Fruit fly (Drosophila melanogaster): ENCODE data around the gene CG6660.

The CG6660 gene

dm6 chr3R:22923052-22923451, at the start of gene CG6660:
Gene CG6660, plus strand, starts transcription at chr3R:22923352.
- TF ChIP-seq pan (optimal IDR thresholded peaks at IDR 0.05): no peak
- no peak for TF ChIP-seq CG8478 (optimal IDR thresholded peaks at IDR 0.05)
- no peak for TF ChIP-seq psq (optimal IDR thresholded peaks at IDR 0.05)
- no peak for TF ChIP-seq Dll (optimal IDR thresholded peaks at IDR 0.05)
- no peak for TF ChIP-seq EcR (GFP tag; optimal IDR thresholded peaks at IDR 0.05)
- TF ChIP-seq usp (GFP tag; optimal IDR thresholded peaks at IDR 0.05): no peak

DNA sequence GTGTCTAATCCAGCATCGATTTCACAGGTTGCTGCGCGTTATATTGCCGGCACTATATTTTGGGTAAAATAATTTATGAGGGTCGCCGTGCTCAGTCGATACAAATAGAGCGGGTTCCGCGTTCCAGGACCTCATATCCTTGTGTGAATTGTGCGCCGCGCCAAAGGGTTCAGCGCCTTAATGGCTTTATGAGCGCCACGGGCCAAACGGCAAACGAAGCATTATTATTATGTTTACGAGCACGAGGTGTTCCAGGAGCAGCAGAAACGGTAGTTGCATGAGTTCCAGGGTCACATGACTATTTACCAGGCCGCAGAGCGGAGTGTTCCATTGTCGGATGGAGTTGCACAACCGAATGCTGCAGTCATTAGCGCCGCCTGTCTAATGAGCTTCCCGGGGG, 45.5 kb upstream of the CG6660 start:
- TF ChIP-seq pan (optimal IDR thresholded peaks at IDR 0.05) (no peak), Dll (optimal IDR thresholded peaks at IDR 0.05) (no peak), psq (optimal IDR thresholded peaks at IDR 0.05) (no peak), CG8478 (optimal IDR thresholded peaks at IDR 0.05) (no peak), EcR (GFP tag; optimal IDR thresholded peaks at IDR 0.05) (no peak)

DNA sequence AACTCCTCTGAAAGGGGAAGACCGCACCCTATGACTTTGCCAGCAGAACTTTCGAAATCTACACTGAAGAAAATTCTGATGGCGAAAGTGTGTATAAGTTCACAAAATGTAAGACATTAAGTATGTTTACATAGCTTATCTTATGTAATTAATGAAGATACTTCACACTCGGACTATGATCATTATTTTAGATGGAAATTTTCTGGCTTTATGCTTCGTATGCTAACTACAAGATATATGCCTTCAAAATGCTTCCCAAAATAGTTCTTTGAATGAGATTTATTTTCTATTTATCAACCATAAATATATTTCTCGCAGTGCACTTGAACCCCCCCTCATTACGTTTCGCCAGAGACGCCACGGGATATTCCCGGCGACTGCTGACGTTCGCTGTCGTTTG, 44.7 kb upstream of the CG6660 start:
- no peak for TF ChIP-seq Dll (optimal IDR thresholded peaks at IDR 0.05)
- no peak for TF ChIP-seq pan (optimal IDR thresholded peaks at IDR 0.05)
- no peak for TF ChIP-seq psq (optimal IDR thresholded peaks at IDR 0.05)
- no peak for TF ChIP-seq EcR (GFP tag; optimal IDR thresholded peaks at IDR 0.05)
- no peak for TF ChIP-seq usp (GFP tag; optimal IDR thresholded peaks at IDR 0.05)
- no peak for TF ChIP-seq CG8478 (optimal IDR thresholded peaks at IDR 0.05)

dm6 chr3R:22886832-22887231, 36.3 kb upstream of the CG6660 start:
- no peak for TF ChIP-seq EcR (GFP tag; optimal IDR thresholded peaks at IDR 0.05)
- no peak for TF ChIP-seq Dll (optimal IDR thresholded peaks at IDR 0.05)
- no peak for TF ChIP-seq psq (optimal IDR thresholded peaks at IDR 0.05)
- no peak for TF ChIP-seq usp (GFP tag; optimal IDR thresholded peaks at IDR 0.05)
- no peak for TF ChIP-seq pan (optimal IDR thresholded peaks at IDR 0.05)
- TF ChIP-seq CG8478 (optimal IDR thresholded peaks at IDR 0.05): no peak

DNA sequence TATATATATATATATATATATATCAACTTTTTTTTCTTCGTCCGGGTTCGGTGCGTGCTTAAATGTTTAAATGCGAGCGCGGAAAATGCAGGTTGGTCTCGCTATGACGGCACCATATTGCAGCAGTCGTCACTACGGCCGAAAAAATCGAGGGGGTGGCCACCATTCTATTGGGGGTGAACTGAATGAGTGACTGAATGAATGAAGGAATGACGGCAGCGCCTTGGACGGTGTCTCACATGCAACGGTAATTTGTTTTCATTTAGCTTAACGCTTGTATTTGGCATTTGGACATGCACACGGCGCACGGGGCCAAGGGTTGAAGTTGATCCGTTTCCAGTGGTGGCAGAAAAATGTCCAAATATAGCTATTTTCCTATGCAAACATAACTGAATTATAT, 33.9 kb upstream of the CG6660 start:
- TF ChIP-seq usp (GFP tag; optimal IDR thresholded peaks at IDR 0.05) (no peak), psq (optimal IDR thresholded peaks at IDR 0.05) (no peak)

- no peak for TF ChIP-seq EcR (GFP tag; optimal IDR thresholded peaks at IDR 0.05)
- no peak for TF ChIP-seq usp (GFP tag; optimal IDR thresholded peaks at IDR 0.05)
- TF ChIP-seq Dll (optimal IDR thresholded peaks at IDR 0.05): no peak
- TF ChIP-seq CG8478 (optimal IDR thresholded peaks at IDR 0.05): no peak
- TF ChIP-seq psq (optimal IDR thresholded peaks at IDR 0.05): no peak
Observed at dm6 chr3R:22891707-22892106, 31.4 kb upstream of the CG6660 start.

DNA sequence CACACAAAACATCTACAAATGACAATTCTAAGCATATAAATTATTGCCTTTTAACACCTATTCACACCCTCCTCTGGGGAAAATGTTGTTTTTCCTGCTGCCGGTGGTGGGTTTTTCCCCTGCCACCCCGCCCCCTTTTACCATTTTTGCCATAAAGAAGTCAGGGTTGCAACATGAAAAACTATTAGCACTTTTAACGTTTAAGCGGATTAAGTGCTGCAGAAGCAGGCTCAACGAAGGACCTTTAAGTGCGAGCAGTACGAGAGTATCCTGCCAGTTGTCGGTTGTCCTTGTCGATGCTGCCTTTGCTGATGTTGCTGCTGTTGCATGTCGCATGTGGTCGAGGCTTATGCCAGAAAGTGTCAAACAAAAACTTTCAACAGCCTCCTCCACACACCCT, 27.8 kb upstream of the CG6660 start:
- TF ChIP-seq psq (optimal IDR thresholded peaks at IDR 0.05): no peak

DNA sequence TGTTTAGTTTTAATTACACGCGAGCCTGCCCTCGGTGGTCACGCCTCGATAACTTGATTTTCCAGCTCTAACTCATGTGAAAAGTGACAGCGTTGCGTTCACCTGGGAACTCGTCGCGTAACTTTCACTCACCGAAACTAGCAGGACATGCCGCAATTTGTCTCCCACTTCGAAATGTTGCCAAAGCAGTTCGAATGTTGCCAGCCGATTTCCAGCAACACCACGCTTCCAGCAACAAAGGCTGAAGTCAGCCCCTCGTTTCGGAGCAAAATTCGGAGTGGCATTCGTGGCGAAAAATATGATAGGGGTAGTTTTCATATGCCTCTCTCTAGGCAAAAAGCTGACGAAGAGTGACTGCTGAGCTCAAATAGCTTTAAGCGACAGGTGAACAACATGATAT, 24.8 kb upstream of the CG6660 start:
- TF ChIP-seq pan (optimal IDR thresholded peaks at IDR 0.05) (no peak), Dll (optimal IDR thresholded peaks at IDR 0.05) (no peak), EcR (GFP tag; optimal IDR thresholded peaks at IDR 0.05) (no peak), usp (GFP tag; optimal IDR thresholded peaks at IDR 0.05) (no peak), CG8478 (optimal IDR thresholded peaks at IDR 0.05) (no peak), psq (optimal IDR thresholded peaks at IDR 0.05) (no peak)

DNA sequence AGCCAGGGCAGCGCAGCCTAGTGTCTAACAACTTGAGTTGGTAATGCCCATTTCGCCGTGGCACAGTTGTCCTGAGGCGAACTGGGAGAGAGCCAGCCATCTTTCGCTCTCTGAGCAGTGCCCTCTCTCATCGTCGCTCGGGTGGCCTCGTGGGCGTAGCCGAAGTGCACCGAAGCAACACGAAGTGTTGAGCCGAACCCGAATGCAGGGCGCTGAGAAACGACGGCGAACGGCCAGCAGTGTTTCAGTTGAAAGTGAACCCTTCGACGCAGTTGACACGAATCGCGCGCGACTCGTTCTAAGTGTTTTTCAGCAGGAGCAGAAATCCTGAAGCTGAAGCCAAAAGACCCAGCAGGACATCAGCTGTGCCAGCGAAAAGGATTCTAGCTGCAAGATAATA, 24.1 kb upstream of the CG6660 start, which contains the start of gene klg:
klg (plus strand) TSS at position 244 of the 400 bp plus-strand sequence.
- TF ChIP-seq EcR (GFP tag; optimal IDR thresholded peaks at IDR 0.05): no peak
- no peak for TF ChIP-seq psq (optimal IDR thresholded peaks at IDR 0.05)
- TF ChIP-seq usp (GFP tag; optimal IDR thresholded peaks at IDR 0.05): no peak
- TF ChIP-seq Dll (optimal IDR thresholded peaks at IDR 0.05): peak; percentile 1

DNA sequence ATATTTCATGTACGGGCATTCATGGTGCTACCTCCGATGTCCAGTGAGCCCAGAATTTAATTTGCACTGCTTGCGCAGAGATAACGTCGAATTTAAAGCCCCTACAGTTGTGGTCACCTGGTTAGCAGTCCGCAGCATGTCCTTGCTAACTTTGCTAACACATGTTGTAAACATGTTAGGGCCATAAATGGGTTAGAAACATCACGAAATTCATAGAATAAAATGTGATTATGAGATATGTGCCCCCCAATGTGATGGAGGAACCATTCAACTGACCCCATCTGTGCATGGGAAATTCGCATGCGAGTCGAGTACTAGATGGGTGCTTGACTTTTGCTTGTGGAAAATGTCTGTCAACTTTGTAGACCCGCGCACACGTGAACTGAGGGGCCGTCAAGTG, 12.1 kb upstream of the CG6660 start:
- TF ChIP-seq pan (optimal IDR thresholded peaks at IDR 0.05): no peak
- no peak for TF ChIP-seq psq (optimal IDR thresholded peaks at IDR 0.05)
- no peak for TF ChIP-seq usp (GFP tag; optimal IDR thresholded peaks at IDR 0.05)
- no peak for TF ChIP-seq CG8478 (optimal IDR thresholded peaks at IDR 0.05)
- no peak for TF ChIP-seq Dll (optimal IDR thresholded peaks at IDR 0.05)
- TF ChIP-seq EcR (GFP tag; optimal IDR thresholded peaks at IDR 0.05): no peak

DNA sequence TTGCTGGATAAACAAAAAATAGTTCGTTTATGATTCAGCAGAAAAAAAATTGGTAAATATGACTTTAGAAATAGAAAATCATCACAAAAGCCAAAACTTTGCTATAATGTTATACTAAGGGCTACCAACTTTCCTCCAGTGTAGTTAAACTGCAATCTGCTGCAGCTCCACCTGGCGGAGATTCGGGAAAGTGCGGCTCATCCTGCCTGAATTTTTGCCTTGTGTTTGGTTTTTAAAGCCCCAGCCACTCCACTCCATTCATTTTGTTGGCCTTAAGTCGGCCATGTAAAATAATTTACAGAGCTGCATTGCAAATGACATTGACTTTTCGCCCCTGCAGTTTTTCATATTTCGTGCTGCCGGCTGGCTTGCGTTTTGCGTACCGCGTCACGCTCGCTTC, 42.1 kb downstream of the CG6660 start:
- TF ChIP-seq Dll (optimal IDR thresholded peaks at IDR 0.05): no peak
- TF ChIP-seq pan (optimal IDR thresholded peaks at IDR 0.05): no peak
- TF ChIP-seq CG8478 (optimal IDR thresholded peaks at IDR 0.05): no peak
- no peak for TF ChIP-seq EcR (GFP tag; optimal IDR thresholded peaks at IDR 0.05)
- TF ChIP-seq usp (GFP tag; optimal IDR thresholded peaks at IDR 0.05): no peak
- no peak for TF ChIP-seq psq (optimal IDR thresholded peaks at IDR 0.05)

- TF ChIP-seq usp (GFP tag; optimal IDR thresholded peaks at IDR 0.05): no peak
- TF ChIP-seq CG8478 (optimal IDR thresholded peaks at IDR 0.05): no peak
- no peak for TF ChIP-seq EcR (GFP tag; optimal IDR thresholded peaks at IDR 0.05)
- TF ChIP-seq pan (optimal IDR thresholded peaks at IDR 0.05): no peak
- no peak for TF ChIP-seq psq (optimal IDR thresholded peaks at IDR 0.05)
- no peak for TF ChIP-seq Dll (optimal IDR thresholded peaks at IDR 0.05)
Observed at dm6 chr3R:22965984-22966383, 42.8 kb downstream of the CG6660 start, which contains the start of gene Tpl94D. Gene Tpl94D, plus strand, starts transcription at chr3R:22966284.
